Fruit fly (Drosophila melanogaster) whole organism, embryonic: Measurements from ENCODE around the gene CG14024.

Experiments used
- C15 ChIP-seq: fragments of 200-800 bp; sonication (Bioruptor generic); IDR thresholded peaks from 3 replicates; pipeline ENCODE4 v1.3.6; 2022; ENCODE audit warnings: missing biosample characterization, missing genetic modification characterization
- CG10979 ChIP-seq: fragments of 200-800 bp; sonication (Bioruptor generic); optimal IDR thresholded peaks from 2 replicates; lab custom pipeline; 2018; ENCODE audit warnings: missing biosample characterization, mild to moderate bottlenecking, missing genetic modification characterization, moderate library complexity
- CG11560 ChIP-seq: fragments of 200-800 bp; sonication (Bioruptor generic); IDR thresholded peaks from 3 replicates; pipeline ENCODE4 v1.3.6; 2022; ENCODE audit warnings: missing biosample characterization, missing genetic modification characterization
- CG12391 ChIP-seq: fragments of 200-800 bp; sonication (Bioruptor generic); optimal IDR thresholded peaks from 3 replicates; lab custom pipeline; 2018; ENCODE audit warnings: missing biosample characterization, mild to moderate bottlenecking, missing genetic modification characterization, moderate library complexity
- CG12659 ChIP-seq: fragments of 200-800 bp; sonication (Bioruptor generic); optimal IDR thresholded peaks from 3 replicates; lab custom pipeline; 2017; ENCODE audit warnings: mild to moderate bottlenecking, missing biosample characterization, missing genetic modification reagents, missing genetic modification characterization
- CG14050 ChIP-seq: fragments of 200-800 bp; sonication (Bioruptor generic); IDR thresholded peaks from 3 replicates; pipeline ENCODE4 v1.3.6; 2022; ENCODE audit warnings: missing biosample characterization, missing genetic modification characterization
- CG17186 ChIP-seq: fragments of 200-800 bp; sonication (Bioruptor generic); optimal IDR thresholded peaks from 3 replicates; lab custom pipeline; 2017; ENCODE audit warnings: missing biosample characterization, missing genetic modification reagents, missing genetic modification characterization
- CG17359 ChIP-seq: fragments of 200-800 bp; sonication (Bioruptor generic); optimal IDR thresholded peaks from 3 replicates; lab custom pipeline; 2018; ENCODE audit warnings: missing biosample characterization, mild to moderate bottlenecking, missing genetic modification characterization, moderate library complexity
- CG17612 ChIP-seq: fragments of 200-800 bp; sonication (Bioruptor generic); IDR thresholded peaks from 2 replicates; pipeline ENCODE4 v1.3.6; 2022; ENCODE audit warnings: missing biosample characterization, missing genetic modification characterization
- CG18764 ChIP-seq: fragments of 200-800 bp; sonication (Bioruptor generic); optimal IDR thresholded peaks from 3 replicates; lab custom pipeline; 2016; ENCODE audit warnings: missing biosample characterization, missing genetic modification characterization
- CG2116 ChIP-seq: fragments of 200-800 bp; sonication (Bioruptor generic); optimal IDR thresholded peaks from 3 replicates; lab custom pipeline; 2018; ENCODE audit warnings: missing biosample characterization, mild to moderate bottlenecking, missing genetic modification characterization
- CG2129 ChIP-seq: fragments of 200-800 bp; sonication (Bioruptor generic); IDR thresholded peaks from 2 replicates; pipeline ENCODE4 v1.3.6; 2022; ENCODE audit warnings: missing biosample characterization, missing genetic modification characterization; ENCODE audit not compliant: partially characterized antibody
- CG3281 ChIP-seq: fragments of 200-800 bp; sonication (Bioruptor generic); optimal IDR thresholded peaks from 3 replicates; lab custom pipeline; 2017; ENCODE audit warnings: missing biosample characterization, mild to moderate bottlenecking, missing genetic modification characterization
- CG5953 ChIP-seq: fragments of 200-800 bp; sonication (Bioruptor generic); IDR thresholded peaks from 2 replicates; pipeline ENCODE4 v1.3.6; 2022; ENCODE audit warnings: missing biosample characterization, missing genetic modification characterization
- CG9215 ChIP-seq: fragments of 200-800 bp; sonication (Bioruptor generic); IDR thresholded peaks from 2 replicates; pipeline ENCODE4 v1.3.6; 2022; ENCODE audit warnings: missing biosample characterization, missing genetic modification characterization
- CG9797 ChIP-seq: fragments of 200-800 bp; sonication (Bioruptor generic); optimal IDR thresholded peaks from 3 replicates; lab custom pipeline; 2018; ENCODE audit warnings: missing biosample characterization, mild to moderate bottlenecking, missing genetic modification characterization
- CG9876 ChIP-seq: fragments of 200-800 bp; sonication (Bioruptor generic); optimal IDR thresholded peaks from 2 replicates; lab custom pipeline; 2016; ENCODE audit warnings: missing biosample characterization, missing genetic modification characterization
- CHES-1-like ChIP-seq: fragments of 200-800 bp; sonication (Bioruptor generic); optimal IDR thresholded peaks from 2 replicates; lab custom pipeline; 2016; ENCODE audit warnings: missing biosample characterization, missing genetic modification characterization
- Deaf1 ChIP-seq: fragments of 200-800 bp; optimal IDR thresholded peaks from 3 replicates; lab custom pipeline; 2019; ENCODE audit warnings: missing biosample characterization, mild to moderate bottlenecking, missing genetic modification characterization, moderate library complexity
- Eip74EF ChIP-seq, 2 experiments: fragments of 200-800 bp in 1 of 2; fragments of >200 bp in 1 of 2; sonication (Bioruptor generic) in 1 of 2; optimal IDR thresholded peaks; 2 replicates each; lab custom pipeline; 2017 to 2019; ENCODE audit warnings: missing biosample characterization in 2 of 2, missing genetic modification characterization in 2 of 2, mild to moderate bottlenecking in 1 of 2, moderate library complexity in 1 of 2
- HHEX ChIP-seq: fragments of 200-800 bp; sonication (Bioruptor generic); optimal IDR thresholded peaks from 3 replicates; lab custom pipeline; 2017; ENCODE audit warnings: missing biosample characterization, mild to moderate bottlenecking, missing genetic modification characterization, missing genetic modification reagents
- Lim3 ChIP-seq: fragments of 200-800 bp; sonication (Bioruptor generic); IDR thresholded peaks from 2 replicates; pipeline ENCODE4 v1.3.6; 2022; ENCODE audit warnings: missing biosample characterization, missing genetic modification characterization
- MBD-R2 ChIP-seq: fragments of 200-800 bp; sonication (Bioruptor generic); IDR thresholded peaks from 2 replicates; pipeline ENCODE4 v1.3.6; 2022; ENCODE audit warnings: missing biosample characterization, missing genetic modification characterization
- MTF-1 ChIP-seq: fragments of 200-800 bp; sonication (Bioruptor generic); optimal IDR thresholded peaks from 2 replicates; lab custom pipeline; 2018; ENCODE audit warnings: missing biosample characterization, mild to moderate bottlenecking, missing genetic modification characterization, borderline replicate concordance
- Neu2 ChIP-seq: fragments of 200-800 bp; sonication (Bioruptor generic); optimal IDR thresholded peaks from 3 replicates; lab custom pipeline; 2016; ENCODE audit warnings: missing biosample characterization, missing genetic modification characterization, borderline replicate concordance
- Oaz ChIP-seq: fragments of 200-800 bp; sonication (Bioruptor generic); IDR thresholded peaks from 2 replicates; pipeline ENCODE4 v1.3.6; 2022; ENCODE audit warnings: missing biosample characterization, missing genetic modification characterization
- Xrp1 ChIP-seq: fragments of 200-800 bp; sonication (Bioruptor generic); IDR thresholded peaks from 2 replicates; pipeline ENCODE4 v1.3.6; 2022; ENCODE audit warnings: missing biosample characterization, missing genetic modification characterization
- abd-A ChIP-seq: fragments of 200-800 bp; sonication (Bioruptor generic); optimal IDR thresholded peaks from 3 replicates; lab custom pipeline; 2019; ENCODE audit warnings: missing biosample characterization, mild to moderate bottlenecking, missing genetic modification characterization, moderate library complexity
- aop ChIP-seq: fragments of 200-800 bp; sonication (Bioruptor generic); IDR thresholded peaks from 2 replicates; pipeline ENCODE4 v1.3.6; 2022; ENCODE audit warnings: missing biosample characterization, missing genetic modification characterization
- cg ChIP-seq: fragments of 200-800 bp; sonication (Bioruptor generic); optimal IDR thresholded peaks from 3 replicates; lab custom pipeline; 2019; ENCODE audit warnings: missing biosample characterization, mild to moderate bottlenecking, missing genetic modification characterization, moderate library complexity
- crc ChIP-seq: fragments of 200-800 bp; sonication (Bioruptor generic); optimal IDR thresholded peaks from 2 replicates; lab custom pipeline; 2016; ENCODE audit warnings: missing biosample characterization, missing genetic modification characterization
- crp ChIP-seq, 2 experiments: fragments of 200-800 bp; sonication (Bioruptor generic); optimal IDR thresholded peaks; 2 replicates in 1 of 2; 3 replicates in 1 of 2; lab custom pipeline; 2017; ENCODE audit warnings: missing biosample characterization in 2 of 2, missing genetic modification characterization in 2 of 2, mild to moderate bottlenecking in 1 of 2, moderate library complexity in 1 of 2
- danr ChIP-seq: fragments of 200-800 bp; sonication (Bioruptor generic); IDR thresholded peaks from 2 replicates; pipeline ENCODE4 v1.3.6; 2022; ENCODE audit warnings: missing biosample characterization, missing genetic modification characterization
- fru ChIP-seq: fragments of >200 bp; optimal IDR thresholded peaks from 2 replicates; lab custom pipeline; 2017
- fu2 ChIP-seq: fragments of 200-800 bp; sonication (Bioruptor generic); optimal IDR thresholded peaks from 2 replicates; lab custom pipeline; 2016; ENCODE audit warnings: missing biosample characterization, missing genetic modification characterization
- hth ChIP-seq: fragments of >200 bp; optimal IDR thresholded peaks from 2 replicates; lab custom pipeline; 2017; ENCODE audit warnings: inconsistent platforms
- ind ChIP-seq: fragments of 200-800 bp; sonication (Bioruptor generic); optimal IDR thresholded peaks from 3 replicates; lab custom pipeline; 2016; ENCODE audit warnings: missing biosample characterization, missing genetic modification characterization
- inv ChIP-seq: fragments of 200-800 bp; sonication (Bioruptor generic); IDR thresholded peaks from 2 replicates; pipeline ENCODE4 v1.3.6; 2022; ENCODE audit warnings: missing biosample characterization, missing genetic modification characterization; ENCODE audit not compliant: partially characterized antibody
- mam ChIP-seq: fragments of 200-800 bp; sonication (Bioruptor generic); optimal IDR thresholded peaks from 3 replicates; lab custom pipeline; 2016; ENCODE audit warnings: missing biosample characterization, missing genetic modification characterization
- nerfin-2 ChIP-seq: fragments of 200-800 bp; sonication (Bioruptor generic); IDR thresholded peaks from 2 replicates; pipeline ENCODE4 v1.3.6; 2022; ENCODE audit warnings: missing biosample characterization, missing genetic modification characterization; ENCODE audit not compliant: partially characterized antibody
- otp ChIP-seq: fragments of 200-800 bp; sonication (Bioruptor generic); IDR thresholded peaks from 3 replicates; pipeline ENCODE4, ENCODE4 v1.3.6; 2022; ENCODE audit warnings: missing biosample characterization, missing genetic modification characterization
- pfk ChIP-seq: fragments of 200-800 bp; sonication (Bioruptor generic); optimal IDR thresholded peaks from 2 replicates; lab custom pipeline; 2018; ENCODE audit warnings: missing biosample characterization, mild to moderate bottlenecking, missing genetic modification characterization, moderate library complexity
- pita ChIP-seq: fragments of 200-800 bp; sonication (Bioruptor generic); optimal IDR thresholded peaks from 2 replicates; lab custom pipeline; 2017; ENCODE audit warnings: missing biosample characterization, mild to moderate bottlenecking, missing genetic modification characterization
- sens-2 ChIP-seq: fragments of 200-800 bp; sonication (Bioruptor generic); IDR thresholded peaks from 2 replicates; pipeline ENCODE4 v1.3.6; 2022; ENCODE audit warnings: missing biosample characterization, missing genetic modification characterization
- sna ChIP-seq: fragments of 200-800 bp; sonication (Bioruptor generic); IDR thresholded peaks from 2 replicates; pipeline ENCODE4 v1.3.6; 2022; ENCODE audit warnings: missing biosample characterization, missing genetic modification characterization; ENCODE audit not compliant: partially characterized antibody
- sug ChIP-seq: fragments of 200-800 bp; optimal IDR thresholded peaks from 2 replicates; lab custom pipeline; 2019; ENCODE audit warnings: missing biosample characterization, mild to moderate bottlenecking, missing genetic modification characterization, moderate library complexity
- tgo ChIP-seq: fragments of 200-800 bp; sonication (Bioruptor generic); IDR thresholded peaks from 3 replicates; pipeline ENCODE4 v1.3.6; 2022; ENCODE audit warnings: missing biosample characterization, missing genetic modification characterization
- tin ChIP-seq: fragments of 200-800 bp; sonication (Bioruptor generic); optimal IDR thresholded peaks from 3 replicates; lab custom pipeline; 2016; ENCODE audit warnings: missing biosample characterization, missing genetic modification characterization
- toy ChIP-seq: fragments of 200-800 bp; sonication (Bioruptor generic); IDR thresholded peaks from 2 replicates; pipeline ENCODE4 v1.3.6; 2022; ENCODE audit warnings: missing biosample characterization, missing genetic modification characterization
- wek ChIP-seq: fragments of 200-800 bp; sonication (Bioruptor generic); optimal IDR thresholded peaks from 3 replicates; lab custom pipeline; 2018; ENCODE audit warnings: missing biosample characterization, mild to moderate bottlenecking, missing genetic modification characterization, moderate library complexity

Gene CG14024

DNA sequence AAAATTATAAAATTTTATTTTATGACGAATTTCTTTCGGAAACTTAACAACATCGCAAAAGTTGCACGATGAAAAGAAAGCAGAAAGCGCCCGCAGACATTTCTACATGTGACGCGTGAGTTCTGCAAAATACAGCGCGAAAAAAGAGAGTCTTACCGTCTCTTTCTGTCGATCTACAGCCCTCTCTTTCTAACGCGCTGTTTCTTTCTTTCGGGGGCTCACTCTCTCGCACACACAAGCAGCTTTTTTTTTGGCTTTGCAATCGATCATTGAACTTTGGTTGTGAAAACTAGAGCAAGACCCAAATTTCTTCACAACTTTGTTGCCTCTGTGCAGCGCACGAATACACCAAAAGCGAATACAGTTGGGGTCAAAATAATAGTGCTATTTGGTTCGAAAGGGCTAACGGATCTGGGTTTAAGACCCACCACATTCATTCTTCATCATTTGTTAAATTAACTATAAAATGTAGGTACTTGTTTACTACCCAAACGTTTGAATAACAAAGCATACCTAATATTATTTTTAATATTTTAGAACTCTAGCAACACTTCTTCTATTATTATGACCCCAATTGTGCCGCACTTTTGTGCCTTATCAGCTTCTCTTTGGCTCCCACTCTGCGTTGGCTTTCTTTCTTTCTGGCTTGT, 15.6 kb downstream of the CG14024 start (continued):
- TF ChIP-seq Oaz (peak; percentile 79), pfk (GFP tag; lab: Kevin White, UChicago) (no peak), fru (lab: Kevin White, UChicago) (no peak), nerfin-2 (GFP tag; lab: Robert Waterston, UW) (no peak), Eip74EF (GFP tag; optimal IDR thresholded peaks at IDR 0.05; lab: Kevin White, UChicago) (peak in 1 of 2 experiments; percentile 85), Xrp1 (GFP tag; lab: Robert Waterston, UW) (peak; percentile 85), Neu2 (GFP tag; lab: Kevin White, UChicago) (no peak), MTF-1 (peak; percentile 9), CG5953 (GFP tag; lab: Robert Waterston, UW) (peak; percentile 82), CG2129 (GFP tag; lab: Robert Waterston, UW) (no peak), toy (GFP tag; lab: Robert Waterston, UW) (no peak), CG17186 (GFP tag; lab: Kevin White, UChicago) (peak; percentile 28), CG3281 (GFP tag; lab: Kevin White, UChicago) (peak; percentile 71), CG14050 (GFP tag; lab: Robert Waterston, UW) (peak; percentile 51; the same call in 2 of the 3 replicates), abd-A (tag; lab: Kevin White, UChicago) (no peak), inv (GFP tag; lab: Robert Waterston, UW) (no peak), CG11560 (no peak), Lim3 (peak; percentile 67), pita (GFP tag; lab: Kevin White, UChicago) (no peak), CG17612 (GFP tag; lab: Robert Waterston, UW) (no peak), C15 (GFP tag; lab: Robert Waterston, UW) (no peak), CG2116 (peak; percentile 32), CG18764 (GFP tag; lab: Kevin White, UChicago) (peak; percentile 28), CG12659 (GFP tag; lab: Kevin White, UChicago) (peak; percentile 83), hth (lab: Kevin White, UChicago) (no peak), sug (tag; lab: Kevin White, UChicago) (peak; percentile 83), sens-2 (GFP tag; lab: Robert Waterston, UW) (peak; percentile 75), CG9797 (GFP tag; lab: Kevin White, UChicago) (no peak), tin (GFP tag; lab: Kevin White, UChicago) (peak; percentile 82), otp (GFP tag; lab: Robert Waterston, UW) (peak; percentile 86), aop (no peak), danr (GFP tag; lab: Robert Waterston, UW) (peak; percentile 71; the same call in 1 of the 2 replicates), crc (GFP tag; lab: Kevin White, UChicago) (peak; percentile 29), MBD-R2 (GFP tag; lab: Robert Waterston, UW) (peak; percentile 15; the same call in 1 of the 2 replicates), crp (GFP tag; optimal IDR thresholded peaks at IDR 0.05; lab: Kevin White, UChicago) (peak in 1 of 2 experiments; percentile 13), ind (GFP tag; lab: Kevin White, UChicago) (peak; percentile 75), HHEX (GFP tag; lab: Kevin White, UChicago) (peak; percentile 69), mam (GFP tag; lab: Kevin White, UChicago) (peak; percentile 29), CG9215 (GFP tag; lab: Robert Waterston, UW) (peak; percentile 20; the same call in 1 of the 2 replicates), CG17359 (tag; lab: Kevin White, UChicago) (peak; percentile 87), sna (GFP tag; lab: Robert Waterston, UW) (no peak), CG10979 (tag; lab: Kevin White, UChicago) (peak; percentile 91), CG12391 (peak; percentile 93), tgo (GFP tag; lab: Robert Waterston, UW) (peak; percentile 71), cg (peak; percentile 52), Deaf1 (tag; lab: Kevin White, UChicago) (peak; percentile 52), CHES-1-like (GFP tag; lab: Kevin White, UChicago) (peak; percentile 22), wek (GFP tag; lab: Kevin White, UChicago) (no peak), fu2 (GFP tag; lab: Kevin White, UChicago) (peak; percentile 41), CG9876 (GFP tag; lab: Kevin White, UChicago) (no peak)
